Fruit fly (Drosophila melanogaster): ENCODE data around the gene Hcf.

- TF ChIP-seq CG8478 (optimal IDR thresholded peaks at IDR 0.05) (no peak), Dll (optimal IDR thresholded peaks at IDR 0.05) (no peak), psq (optimal IDR thresholded peaks at IDR 0.05) (no peak), usp (GFP tag; optimal IDR thresholded peaks at IDR 0.05) (no peak)
Measured at dm6 chr4:329119-329518, 30.6 kb upstream of the Hcf start.
